Fruit fly (Drosophila melanogaster): ENCODE data around the gene rdgC.

DNA sequence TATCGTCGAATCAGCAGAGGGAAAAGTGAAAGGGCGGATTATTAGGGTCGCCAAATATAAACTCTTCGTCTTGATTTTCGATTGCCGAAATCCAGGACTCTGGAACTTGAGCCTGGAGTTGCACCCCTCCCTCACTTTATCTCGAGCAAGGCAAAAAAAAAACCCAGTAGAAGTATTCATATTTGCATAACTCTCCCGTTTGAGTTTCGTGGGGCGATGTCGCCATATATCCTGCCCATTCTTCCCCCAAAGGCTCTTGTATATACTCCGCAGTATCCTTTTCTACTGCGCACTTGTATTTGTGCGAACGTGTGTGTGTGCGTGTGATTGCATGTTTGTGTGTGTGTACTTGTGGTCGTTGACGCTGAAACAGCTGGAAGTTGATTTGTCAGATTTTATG, 39.2 kb downstream of the rdgC start:
- TF ChIP-seq EcR (GFP tag; optimal IDR thresholded peaks at IDR 0.05): no peak
- no peak for TF ChIP-seq CG9948 (tag; optimal IDR thresholded peaks at IDR 0.05)
- TF ChIP-seq Pif1A (GFP tag; optimal IDR thresholded peaks at IDR 0.05): no peak
